Worm (Caenorhabditis elegans): ENCODE data around the gene nep-20.

DNA sequence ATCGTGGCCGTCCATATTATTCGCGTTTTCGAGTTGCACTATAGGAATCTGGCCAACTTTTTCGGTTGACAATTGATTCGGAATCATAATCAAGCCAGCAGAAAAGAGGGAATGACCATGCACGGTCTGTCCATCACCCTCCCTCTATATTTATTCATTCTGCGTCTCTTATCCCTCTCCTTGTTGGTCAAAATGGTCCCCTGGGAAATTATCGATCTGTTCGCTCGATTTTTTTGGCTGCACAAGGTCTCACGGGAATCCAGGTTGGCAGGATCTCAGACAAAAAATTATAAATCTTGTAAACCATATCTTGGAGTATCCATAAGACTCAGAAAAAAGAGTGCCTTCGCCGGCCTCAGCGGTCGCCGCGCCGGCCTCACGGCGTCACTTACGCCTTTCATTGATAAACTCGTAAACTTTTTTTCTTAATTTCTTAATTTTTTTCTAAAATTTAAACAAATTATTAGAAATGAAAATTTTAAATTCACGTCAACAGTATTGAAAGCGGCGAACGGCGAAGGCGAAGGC lies 19.1 kb upstream of the nep-20 start, which contains the start of the genes F18A12.7 and F18A12.2:
- no peak for TF ChIP-seq ceh-6 (GFP tag; optimal IDR thresholded peaks at IDR 0.05)
- TF ChIP-seq nhr-11 (tag; optimal IDR thresholded peaks at IDR 0.05), result no peak
- no peak for TF ChIP-seq pha-4 (tag; optimal IDR thresholded peaks at IDR 0.05)
- TF ChIP-seq tbx-2 (tag; optimal IDR thresholded peaks at IDR 0.05), result no peak
- no peak for TF ChIP-seq hlh-6 (tag; optimal IDR thresholded peaks at IDR 0.05)
- TF ChIP-seq elt-2 (tag; optimal IDR thresholded peaks at IDR 0.05), result no peak
- TF ChIP-seq fax-1 (tag; optimal IDR thresholded peaks at IDR 0.05), result no peak
- TF ChIP-seq ets-4 (tag; optimal IDR thresholded peaks at IDR 0.05), result no peak
- no peak for TF ChIP-seq pag-3 (tag; optimal IDR thresholded peaks at IDR 0.05; ENCODE audit: borderline replicate concordance)
- no peak for TF ChIP-seq dve-1 (tag; optimal IDR thresholded peaks at IDR 0.05)
